Fruit fly (Drosophila melanogaster) whole organism, wandering third instar larva: ENCODE data around the gene Sgs7.
A peak's percentile ranks its signal among the peaks of the same experiment; 100 is the strongest.

Experiments
- Abd-B ChIP-seq: fragments of >200 bp; optimal IDR thresholded peaks from 2 replicates; lab custom pipeline; 2017; ENCODE audit warnings: missing biosample characterization, missing genetic modification characterization
- CG32264 ChIP-seq: fragments of 200-800 bp; sonication (Bioruptor generic); optimal IDR thresholded peaks from 2 replicates; lab custom pipeline; 2016; ENCODE audit warnings: missing biosample characterization, missing genetic modification characterization
- CG9705 ChIP-seq: fragments of 200-800 bp; sonication (Bioruptor generic); optimal IDR thresholded peaks from 2 replicates; lab custom pipeline; 2018; ENCODE audit warnings: missing biosample characterization, mild to moderate bottlenecking, missing genetic modification characterization
- Dif ChIP-seq: fragments of 200-275, 200-300 bp; sonication (Bioruptor generic); optimal IDR thresholded peaks from 2 replicates; lab custom pipeline; 2018; ENCODE audit warnings: missing biosample characterization, missing genetic modification characterization; ENCODE audit not compliant: partially characterized antibody
- GATAd ChIP-seq: sonication (Bioruptor generic); optimal IDR thresholded peaks from 2 replicates; lab custom pipeline; 2016; ENCODE audit warnings: missing biosample characterization, missing genetic modification characterization
- HLH106 ChIP-seq: fragments of 200-800 bp; optimal IDR thresholded peaks from 3 replicates; lab custom pipeline; 2019; ENCODE audit warnings: missing biosample characterization, mild to moderate bottlenecking, missing genetic modification characterization, moderate library complexity
- Hnf4 ChIP-seq: fragments of 200-800 bp; sonication (Bioruptor generic); optimal IDR thresholded peaks from 2 replicates; lab custom pipeline; 2016; ENCODE audit warnings: missing biosample characterization, mild to moderate bottlenecking, missing genetic modification characterization
- Jra ChIP-seq: sonication (Bioruptor generic); optimal IDR thresholded peaks from 2 replicates; lab custom pipeline; 2016; ENCODE audit warnings: missing biosample characterization, missing genetic modification characterization
- Mio ChIP-seq: sonication (Bioruptor generic); optimal IDR thresholded peaks from 2 replicates; lab custom pipeline; 2016; ENCODE audit warnings: missing biosample characterization, missing genetic modification characterization
- Myc ChIP-seq: fragments of >200 bp; optimal IDR thresholded peaks from 2 replicates; lab custom pipeline; 2017
- N ChIP-seq: fragments of >200 bp; optimal IDR thresholded peaks from 2 replicates; lab custom pipeline; 2018; ENCODE audit warnings: missing biosample characterization, missing external identifiers, missing genetic modification characterization
- OdsH ChIP-seq: fragments of 200-800 bp; sonication (Bioruptor generic); optimal IDR thresholded peaks from 2 replicates; lab custom pipeline; 2016; ENCODE audit warnings: missing biosample characterization, mild to moderate bottlenecking, missing genetic modification characterization
- Rel ChIP-seq, 2 experiments: fragments of 200-800 bp; sonication (Bioruptor generic) in 1 of 2; optimal IDR thresholded peaks; 2 replicates in 1 of 2; 3 replicates in 1 of 2; lab custom pipeline; 2016 to 2019; ENCODE audit warnings: mild to moderate bottlenecking in 2 of 2, missing biosample characterization in 2 of 2, missing genetic modification characterization in 2 of 2, moderate library complexity in 1 of 2
- Sp1 ChIP-seq: fragments of 200-800 bp; sonication (Bioruptor generic); optimal IDR thresholded peaks from 3 replicates; lab custom pipeline; 2019; ENCODE audit warnings: missing biosample characterization, mild to moderate bottlenecking, missing genetic modification characterization, moderate library complexity
- Vsx2 ChIP-seq: fragments of 200-300, 225-300 bp; sonication (Bioruptor generic); optimal IDR thresholded peaks from 2 replicates; lab custom pipeline; 2018; ENCODE audit warnings: missing biosample characterization, missing genetic modification characterization; ENCODE audit not compliant: partially characterized antibody
- br ChIP-seq: fragments of 200-800 bp; sonication (Bioruptor generic); optimal IDR thresholded peaks from 2 replicates; lab custom pipeline; 2016; ENCODE audit warnings: missing biosample characterization, missing genetic modification characterization
- brk ChIP-seq: fragments of 200-800 bp; sonication (Bioruptor generic); optimal IDR thresholded peaks from 2 replicates; lab custom pipeline; 2016; ENCODE audit warnings: missing biosample characterization, mild to moderate bottlenecking, missing genetic modification characterization
- dl ChIP-seq, 2 experiments: fragments of 175-275, 200-275 bp in 1 of 2; fragments of 200-275 bp in 1 of 2; sonication (Bioruptor generic); optimal IDR thresholded peaks; lab custom pipeline; 2018; ENCODE audit warnings: mild to moderate bottlenecking in 2 of 2, missing biosample characterization in 2 of 2, missing genetic modification characterization in 2 of 2, moderate library complexity in 2 of 2; ENCODE audit not compliant: partially characterized antibody in 2 of 2, insufficient read depth in 1 of 2
- dmrt93B ChIP-seq: fragments of 200-800 bp; sonication (Bioruptor generic); optimal IDR thresholded peaks from 2 replicates; lab custom pipeline; 2018; ENCODE audit warnings: missing biosample characterization, mild to moderate bottlenecking, missing genetic modification characterization
- dsf ChIP-seq: sonication (Bioruptor generic); optimal IDR thresholded peaks from 2 replicates; lab custom pipeline; 2016; ENCODE audit warnings: missing biosample characterization, missing genetic modification characterization, borderline replicate concordance
- ey ChIP-seq: fragments of 200-800 bp; sonication (Bioruptor generic); optimal IDR thresholded peaks from 2 replicates; lab custom pipeline; 2016; ENCODE audit warnings: missing biosample characterization, missing genetic modification characterization
- foxo ChIP-seq, 2 experiments: fragments of 200-800 bp; sonication (Bioruptor generic); optimal IDR thresholded peaks; 2 replicates in 1 of 2; 3 replicates in 1 of 2; lab custom pipeline; 2016 to 2017; ENCODE audit warnings: missing biosample characterization in 2 of 2, missing genetic modification characterization in 2 of 2
- fru ChIP-seq: fragments of 200-800 bp; sonication (Bioruptor generic); optimal IDR thresholded peaks from 3 replicates; lab custom pipeline; 2016; ENCODE audit warnings: missing biosample characterization, mild to moderate bottlenecking, missing genetic modification characterization
- h ChIP-seq: fragments of 200-800 bp; sonication (Bioruptor generic); optimal IDR thresholded peaks from 3 replicates; lab custom pipeline; 2016; ENCODE audit warnings: missing biosample characterization, mild to moderate bottlenecking, missing genetic modification characterization
- jim ChIP-seq: fragments of 175-275, 200-325 bp; sonication (Bioruptor generic); optimal IDR thresholded peaks from 2 replicates; lab custom pipeline; 2016; ENCODE audit warnings: missing biosample characterization, mild to moderate bottlenecking, missing genetic modification characterization
- lola ChIP-seq: fragments of >200 bp; optimal IDR thresholded peaks from 2 replicates; lab custom pipeline; 2017; ENCODE audit warnings: missing biosample characterization, missing genetic modification characterization
- pan ChIP-seq: fragments of >200 bp; optimal IDR thresholded peaks from 2 replicates; lab custom pipeline; 2017
- psq ChIP-seq: fragments of 200-800 bp; sonication (Bioruptor generic); optimal IDR thresholded peaks from 3 replicates; lab custom pipeline; 2017; ENCODE audit warnings: missing biosample characterization, mild to moderate bottlenecking, missing genetic modification characterization, moderate library complexity
- rgr ChIP-seq: fragments of 200-800 bp; sonication (Bioruptor generic); optimal IDR thresholded peaks from 3 replicates; lab custom pipeline; 2016; ENCODE audit warnings: missing biosample characterization, mild to moderate bottlenecking, missing genetic modification characterization
- sage ChIP-seq: fragments of 200-800 bp; sonication (Bioruptor generic); optimal IDR thresholded peaks from 2 replicates; lab custom pipeline; 2016; ENCODE audit warnings: missing biosample characterization, mild to moderate bottlenecking, missing genetic modification characterization
- sv ChIP-seq: fragments of 200-800 bp; sonication (Bioruptor generic); optimal IDR thresholded peaks from 3 replicates; lab custom pipeline; 2016; ENCODE audit warnings: missing biosample characterization, missing genetic modification characterization
- tai ChIP-seq: sonication (Bioruptor generic); optimal IDR thresholded peaks from 2 replicates; lab custom pipeline; 2016; ENCODE audit warnings: missing biosample characterization, missing genetic modification characterization
- usp ChIP-seq: fragments of >200 bp; optimal IDR thresholded peaks from 2 replicates; lab custom pipeline; 2017; ENCODE audit warnings: missing biosample characterization, missing genetic modification characterization
- woc ChIP-seq: sonication (Bioruptor generic); optimal IDR thresholded peaks from 2 replicates; lab custom pipeline; 2016; ENCODE audit warnings: missing biosample characterization, mild to moderate bottlenecking, missing genetic modification characterization

The Sgs7 gene

dm6 chr3L:11472388-11472787 is 37.3 kb upstream of the Sgs7 start:
- TF ChIP-seq dmrt93B (GFP tag; lab: Kevin White, UChicago) (no peak), Vsx2 (GFP tag; lab: Kevin White, UChicago) (no peak), usp (GFP tag; lab: Kevin White, UChicago) (no peak), GATAd (GFP tag; lab: Kevin White, UChicago) (no peak), woc (no peak), h (no peak), psq (GFP tag; lab: Kevin White, UChicago) (no peak), fru (GFP tag; lab: Kevin White, UChicago) (no peak), sv (GFP tag; lab: Kevin White, UChicago) (no peak), brk (GFP tag; lab: Kevin White, UChicago) (no peak), dsf (GFP tag; lab: Kevin White, UChicago) (no peak), dl (GFP tag; optimal IDR thresholded peaks at IDR 0.05; lab: Kevin White, UChicago; ENCODE audit: insufficient read depth in 1 of 2, partially characterized antibody in 2 of 2) (no peak), OdsH (GFP tag; lab: Kevin White, UChicago) (no peak), jim (no peak), sage (no peak), CG9705 (GFP tag; lab: Kevin White, UChicago) (no peak), Hnf4 (GFP tag; lab: Kevin White, UChicago) (no peak), CG32264 (no peak)
- TF ChIP-seq, all 38 proteins: peak for 0

- TF ChIP-seq Rel (GFP tag; optimal IDR thresholded peaks at IDR 0.05; lab: Kevin White, UChicago) (no peak), Rel (tag; optimal IDR thresholded peaks at IDR 0.05; lab: Kevin White, UChicago) (no peak), Jra (no peak), h (no peak), Abd-B (no peak), GATAd (GFP tag; lab: Kevin White, UChicago) (no peak), Dif (no peak), Mio (GFP tag; lab: Kevin White, UChicago) (no peak), jim (no peak), N (no peak), sage (no peak), ey (no peak), br (GFP tag; lab: Kevin White, UChicago) (no peak)
Observed at dm6 chr3L:11472991-11473390, 36.7 kb upstream of the Sgs7 start, which contains the start of gene Vha16-3. TSS of gene Vha16-3 (plus strand) at chr3L:11473291.

dm6 chr3L:11474658-11475057 is 35.0 kb upstream of the Sgs7 start, which contains the start of gene Vha16-2:
TSS of gene Vha16-2 (plus strand) at chr3L:11474958.
- no peak for TF ChIP-seq dsf (GFP tag; lab: Kevin White, UChicago)
- no peak for TF ChIP-seq CG32264
- TF ChIP-seq ey: no peak
- no peak for TF ChIP-seq jim
- TF ChIP-seq Hnf4 (GFP tag; lab: Kevin White, UChicago): no peak
- no peak for TF ChIP-seq GATAd (GFP tag; lab: Kevin White, UChicago)
- TF ChIP-seq Dif: no peak
- no peak for TF ChIP-seq psq (GFP tag; lab: Kevin White, UChicago)
- no peak for TF ChIP-seq sage
- TF ChIP-seq, all 38 proteins: peak for 0

dm6 chr3L:11480304-11480703 is 29.4 kb upstream of the Sgs7 start:
- TF ChIP-seq rgr (GFP tag; lab: Kevin White, UChicago): no peak
- no peak for TF ChIP-seq Rel (GFP tag; optimal IDR thresholded peaks at IDR 0.05; lab: Kevin White, UChicago)
- no peak for TF ChIP-seq Rel (tag; optimal IDR thresholded peaks at IDR 0.05; lab: Kevin White, UChicago)
- no peak for TF ChIP-seq pan (lab: Kevin White, UChicago)
- no peak for TF ChIP-seq dsf (GFP tag; lab: Kevin White, UChicago)
- TF ChIP-seq jim: no peak
- TF ChIP-seq sv (GFP tag; lab: Kevin White, UChicago): no peak
- TF ChIP-seq tai (GFP tag; lab: Kevin White, UChicago): no peak
- no peak for TF ChIP-seq Vsx2 (GFP tag; lab: Kevin White, UChicago)
- no peak for TF ChIP-seq br (GFP tag; lab: Kevin White, UChicago)
- no peak for TF ChIP-seq Sp1 (GFP tag; lab: Kevin White, UChicago)
- TF ChIP-seq, all 38 proteins: peak for 0

- no peak for TF ChIP-seq Jra
- TF ChIP-seq br (GFP tag; lab: Kevin White, UChicago): peak; percentile 12
- TF ChIP-seq OdsH (GFP tag; lab: Kevin White, UChicago): peak; percentile 34
- no peak for TF ChIP-seq Dif
- peak; percentile 47 for TF ChIP-seq Sp1 (GFP tag; lab: Kevin White, UChicago)
- TF ChIP-seq ey: peak; percentile 44
- TF ChIP-seq fru (GFP tag; lab: Kevin White, UChicago): peak; percentile 52
- TF ChIP-seq Myc (lab: Kevin White, UChicago): no peak
- peak; percentile 8 for TF ChIP-seq psq (GFP tag; lab: Kevin White, UChicago)
- TF ChIP-seq Rel (GFP tag; optimal IDR thresholded peaks at IDR 0.05; lab: Kevin White, UChicago): no peak
- no peak for TF ChIP-seq Rel (tag; optimal IDR thresholded peaks at IDR 0.05; lab: Kevin White, UChicago)
- TF ChIP-seq sv (GFP tag; lab: Kevin White, UChicago): no peak
- TF ChIP-seq dmrt93B (GFP tag; lab: Kevin White, UChicago): peak; percentile 11
- no peak for TF ChIP-seq tai (GFP tag; lab: Kevin White, UChicago)
- peak; percentile 54 for TF ChIP-seq HLH106
- TF ChIP-seq woc: peak; percentile 23
- no peak for TF ChIP-seq Abd-B
- TF ChIP-seq lola (GFP tag; lab: Kevin White, UChicago): no peak
- peak in 1 of 2 experiments; percentile 54 for TF ChIP-seq foxo (GFP tag; optimal IDR thresholded peaks at IDR 0.05; lab: Kevin White, UChicago)
- peak; percentile 45 for TF ChIP-seq h
Observed at dm6 chr3L:11483135-11483534, 26.5 kb upstream of the Sgs7 start.
